Worm (Caenorhabditis elegans) whole organism, L3 larva: ENCODE results near the gene str-37.
A peak's percentile ranks its signal among the peaks of the same experiment; 100 is the strongest.

Experiments
- R02D3.7 ChIP-seq: fragments of 150-350 bp; optimal IDR thresholded peaks from 2 replicates; lab custom pipeline; 2014; ENCODE audit warnings: missing biosample characterization, missing genetic modification characterization
- ZK546.5 ChIP-seq: sonication (generic microtip); optimal IDR thresholded peaks from 2 replicates; lab custom pipeline; 2017; ENCODE audit warnings: missing biosample characterization, missing genetic modification characterization
- ceh-28 ChIP-seq: fragments of 150-350 bp; optimal IDR thresholded peaks from 2 replicates; lab custom pipeline; 2014; ENCODE audit warnings: missing biosample characterization, missing genetic modification reagents, missing genetic modification characterization
- ceh-82 ChIP-seq: fragments of 150-350 bp; optimal IDR thresholded peaks from 2 replicates; lab custom pipeline; 2014; ENCODE audit warnings: missing biosample characterization, missing genetic modification characterization
- ceh-9 ChIP-seq: sonication (generic microtip); optimal IDR thresholded peaks from 2 replicates; lab custom pipeline; 2018; ENCODE audit warnings: missing biosample characterization, missing genetic modification characterization
- daf-12 ChIP-seq: fragments of 150-350 bp; optimal IDR thresholded peaks from 2 replicates; lab custom pipeline; 2014; ENCODE audit warnings: missing biosample characterization, missing genetic modification reagents, missing genetic modification characterization
- egl-5 ChIP-seq: fragments of 150-350 bp; optimal IDR thresholded peaks from 2 replicates; lab custom pipeline; 2017; ENCODE audit warnings: missing biosample characterization, missing genetic modification reagents, missing genetic modification characterization, inconsistent platforms
- elt-2 ChIP-seq: sonication (generic microtip); optimal IDR thresholded peaks from 2 replicates; lab custom pipeline; 2016; ENCODE audit warnings: missing genetic modification reagents, mild to moderate bottlenecking, missing genetic modification characterization, missing compliant biosample characterization
- eor-1 ChIP-seq, 2 experiments: fragments of 150-350 bp; optimal IDR thresholded peaks; 2 replicates each; lab custom pipeline; 2014 to 2018; ENCODE audit warnings: missing biosample characterization in 2 of 2, missing genetic modification characterization in 2 of 2
- fkh-10 ChIP-seq: sonication (generic microtip); optimal IDR thresholded peaks from 2 replicates; lab custom pipeline; 2017; ENCODE audit warnings: missing biosample characterization, missing genetic modification reagents, missing genetic modification characterization
- fkh-2 ChIP-seq: fragments of 150-350 bp; optimal IDR thresholded peaks from 2 replicates; lab custom pipeline; 2014; ENCODE audit warnings: missing biosample characterization, missing genetic modification reagents, missing genetic modification characterization
- fos-1 ChIP-seq: fragments of 150-350 bp; optimal IDR thresholded peaks from 2 replicates; lab custom pipeline; 2014; ENCODE audit warnings: missing biosample characterization, missing genetic modification characterization
- jun-1 ChIP-seq: fragments of 150-350 bp; optimal IDR thresholded peaks from 2 replicates; lab custom pipeline; 2014; ENCODE audit warnings: missing biosample characterization, missing genetic modification reagents, missing genetic modification characterization
- lin-15B ChIP-seq: fragments of 150-350 bp; optimal IDR thresholded peaks from 2 replicates; lab custom pipeline; 2014; ENCODE audit warnings: missing biosample characterization, missing genetic modification characterization
- lin-39 ChIP-seq: fragments of 150-350 bp; optimal IDR thresholded peaks from 2 replicates; lab custom pipeline; 2018; ENCODE audit warnings: missing biosample characterization, missing genetic modification reagents, missing genetic modification characterization
- lsy-12 ChIP-seq: sonication (generic microtip); optimal IDR thresholded peaks from 2 replicates; lab custom pipeline; 2016; ENCODE audit warnings: mild to moderate bottlenecking, missing genetic modification characterization, missing compliant biosample characterization
- mdl-1 ChIP-seq: fragments of 150-350 bp; optimal IDR thresholded peaks from 2 replicates; lab custom pipeline; 2014; ENCODE audit warnings: missing biosample characterization, missing genetic modification characterization
- mml-1 ChIP-seq: fragments of 150-350 bp; sonication (generic microtip); optimal IDR thresholded peaks from 3 replicates; lab custom pipeline; 2014; ENCODE audit warnings: missing biosample characterization, missing genetic modification characterization
- nfya-1 ChIP-seq: sonication (generic microtip); optimal IDR thresholded peaks from 2 replicates; lab custom pipeline; 2017; ENCODE audit warnings: missing genetic modification characterization, mild to moderate bottlenecking, missing compliant biosample characterization, antibody characterized with exemption, moderate library complexity; ENCODE audit not compliant: insufficient read depth
- nhr-11 ChIP-seq: fragments of 150-350 bp; optimal IDR thresholded peaks from 2 replicates; lab custom pipeline; 2014; ENCODE audit warnings: missing biosample characterization, missing genetic modification characterization
- nhr-12 ChIP-seq: fragments of 150-350 bp; optimal IDR thresholded peaks from 2 replicates; lab custom pipeline; 2014; ENCODE audit warnings: missing biosample characterization, missing genetic modification characterization
- nhr-25 ChIP-seq: sonication (generic microtip); optimal IDR thresholded peaks from 2 replicates; lab custom pipeline; 2017; ENCODE audit warnings: missing biosample characterization, missing genetic modification characterization
- nhr-43 ChIP-seq: sonication (generic microtip); optimal IDR thresholded peaks from 2 replicates; lab custom pipeline; 2016; ENCODE audit warnings: mild to moderate bottlenecking, missing genetic modification characterization, missing compliant biosample characterization; ENCODE audit not compliant: poor library complexity, severe bottlenecking
- nhr-67 ChIP-seq: fragments of 150-350 bp; optimal IDR thresholded peaks from 2 replicates; lab custom pipeline; 2014; ENCODE audit warnings: missing biosample characterization, missing genetic modification characterization
- nhr-76 ChIP-seq: fragments of 150-350 bp; sonication (generic microtip); optimal IDR thresholded peaks from 5 replicates; lab custom pipeline; 2014; ENCODE audit warnings: missing biosample characterization, missing genetic modification characterization
- nhr-77 ChIP-seq: fragments of 150-350 bp; optimal IDR thresholded peaks from 2 replicates; lab custom pipeline; 2014; ENCODE audit warnings: missing biosample characterization, missing genetic modification characterization
- pha-4 ChIP-seq: fragments of 150-350 bp; optimal IDR thresholded peaks from 2 replicates; lab custom pipeline; 2014; ENCODE audit warnings: missing biosample characterization, missing genetic modification reagents, missing genetic modification characterization
- pqm-1 ChIP-seq: fragments of 150-350 bp; optimal IDR thresholded peaks from 2 replicates; lab custom pipeline; 2017; ENCODE audit warnings: missing biosample characterization, missing genetic modification characterization, inconsistent platforms
- sea-2 ChIP-seq: fragments of 150-350 bp; sonication (generic microtip); optimal IDR thresholded peaks from 4 replicates; lab custom pipeline; 2014; ENCODE audit warnings: missing biosample characterization, missing genetic modification reagents, missing genetic modification characterization
- skn-1 ChIP-seq: fragments of 150-350 bp; optimal IDR thresholded peaks from 2 replicates; lab custom pipeline; 2014; ENCODE audit warnings: missing biosample characterization, missing genetic modification characterization
- snpc-4 ChIP-seq: fragments of 150-350 bp; optimal IDR thresholded peaks from 2 replicates; lab custom pipeline; 2014; ENCODE audit warnings: missing biosample characterization, missing genetic modification characterization
- unc-62 ChIP-seq: fragments of 150-350 bp; sonication (generic microtip); optimal IDR thresholded peaks from 4 replicates; lab custom pipeline; 2014; ENCODE audit warnings: missing biosample characterization, missing genetic modification reagents, missing genetic modification characterization
- ztf-11 ChIP-seq: fragments of 150-350 bp; optimal IDR thresholded peaks from 2 replicates; lab custom pipeline; 2014; ENCODE audit warnings: missing biosample characterization, missing genetic modification characterization
- ztf-4 ChIP-seq: fragments of 150-350 bp; optimal IDR thresholded peaks from 2 replicates; lab custom pipeline; 2014; ENCODE audit warnings: missing biosample characterization, missing genetic modification characterization

str-37 gene

DNA sequence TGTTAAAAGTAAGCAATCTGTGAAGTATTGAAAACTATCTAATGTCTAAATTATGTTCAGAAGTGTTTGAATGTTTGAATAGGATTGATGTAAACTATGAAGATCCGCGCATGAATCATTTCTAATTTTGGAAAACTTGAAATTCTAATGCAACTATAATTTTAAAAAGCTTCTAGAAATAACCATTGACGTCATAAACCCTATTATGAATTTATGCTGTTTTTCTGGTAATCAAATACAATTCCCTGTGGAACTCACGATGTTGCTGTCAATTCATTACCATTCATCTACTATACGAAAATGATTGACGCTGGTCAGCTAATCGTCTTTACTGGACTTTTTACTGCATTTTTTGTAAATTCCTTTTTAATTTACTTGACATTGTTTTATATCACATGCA is at the start of gene str-37:
Gene str-37 (plus strand): TSS at position 301 of the 400 bp plus-strand sequence.
- TF ChIP-seq snpc-4 (tag; lab: Kevin White, UChicago) (no peak), nhr-67 (no peak), ztf-11 (tag; lab: Kevin White, UChicago) (no peak), unc-62 (GFP tag; lab: Kevin White, UChicago) (no peak), daf-12 (tag; lab: Kevin White, UChicago) (no peak), mml-1 (tag; lab: Kevin White, UChicago) (no peak), ZK546.5 (tag; lab: Kevin White, UChicago) (no peak)

DNA sequence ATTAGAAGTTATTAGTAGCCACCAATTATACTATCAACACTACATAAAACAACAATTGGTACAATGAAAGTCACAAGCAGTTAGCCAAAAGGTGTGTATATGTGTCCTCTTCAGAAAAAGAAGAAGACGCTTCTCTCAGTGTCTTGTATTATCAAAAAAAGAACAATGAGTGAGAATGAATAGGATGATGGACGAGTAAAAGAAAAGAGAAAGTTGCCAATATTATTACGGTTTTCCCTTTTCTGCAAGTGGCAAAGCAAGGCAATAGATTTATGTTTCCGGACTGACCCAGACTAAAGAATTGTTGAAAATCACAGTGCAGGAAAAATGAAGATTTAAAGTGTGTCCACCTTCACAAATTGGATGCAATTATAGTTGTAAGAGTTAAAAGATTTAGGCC is 47.2 kb upstream of the str-37 start:
- TF ChIP-seq lin-39 (tag; lab: Kevin White, UChicago) (no peak), ztf-4 (tag; lab: Kevin White, UChicago) (no peak), mml-1 (tag; lab: Kevin White, UChicago) (no peak), pqm-1 (tag; lab: Kevin White, UChicago) (no peak), sea-2 (no peak), R02D3.7 (no peak), lin-15B (tag; lab: Kevin White, UChicago) (no peak), fkh-10 (GFP tag; lab: Kevin White, UChicago) (no peak), fkh-2 (no peak), egl-5 (tag; lab: Kevin White, UChicago) (no peak), pha-4 (tag; lab: Kevin White, UChicago) (no peak)

DNA sequence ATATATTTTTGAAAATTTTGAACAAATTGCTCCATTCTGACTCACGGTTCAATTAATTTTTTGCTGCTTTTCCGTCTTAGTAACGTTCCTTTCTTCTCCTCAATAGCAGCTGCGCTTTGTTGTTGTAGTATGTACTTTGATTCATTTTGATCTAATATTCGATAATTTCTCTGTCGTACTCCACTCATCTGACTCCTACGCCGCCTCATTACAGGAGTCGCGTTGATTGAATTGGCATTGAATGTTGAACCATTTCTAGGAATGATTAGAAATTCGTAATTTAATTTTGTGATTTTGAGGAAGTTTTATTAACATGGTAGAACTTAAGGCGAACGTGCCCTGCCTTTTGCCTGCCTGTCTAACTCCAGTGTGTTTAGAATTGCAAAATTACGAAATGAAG is 44.6 kb upstream of the str-37 start:
- TF ChIP-seq mdl-1 (tag; lab: Kevin White, UChicago): no peak
- TF ChIP-seq jun-1 (tag; lab: Kevin White, UChicago): no peak

DNA sequence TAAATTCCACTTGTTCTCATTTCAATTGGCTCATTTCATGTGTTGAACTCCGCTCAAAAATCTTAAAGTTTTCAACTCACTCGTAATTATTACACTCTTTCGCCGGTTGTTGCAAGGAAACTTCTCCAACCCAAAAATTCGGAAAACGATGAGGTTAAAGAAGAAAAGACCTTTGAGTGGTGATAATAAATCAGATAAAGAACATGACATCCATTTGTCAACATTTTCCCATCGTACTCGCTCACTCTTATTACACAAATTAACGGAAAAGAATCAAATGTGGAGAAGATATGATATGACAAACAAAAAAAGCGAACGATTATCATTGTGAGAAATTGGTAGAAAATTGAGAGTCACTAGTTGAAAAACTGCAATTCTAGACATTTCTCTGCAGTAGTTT is 42.3 kb upstream of the str-37 start:
- TF ChIP-seq ceh-28 (tag; lab: Kevin White, UChicago) (no peak), ceh-9 (no peak), nhr-76 (tag; lab: Kevin White, UChicago) (no peak), nfya-1 (tag; lab: Kevin White, UChicago) (no peak), mdl-1 (tag; lab: Kevin White, UChicago) (no peak), elt-2 (tag; lab: Kevin White, UChicago) (no peak), nhr-25 (peak; percentile 21)

DNA sequence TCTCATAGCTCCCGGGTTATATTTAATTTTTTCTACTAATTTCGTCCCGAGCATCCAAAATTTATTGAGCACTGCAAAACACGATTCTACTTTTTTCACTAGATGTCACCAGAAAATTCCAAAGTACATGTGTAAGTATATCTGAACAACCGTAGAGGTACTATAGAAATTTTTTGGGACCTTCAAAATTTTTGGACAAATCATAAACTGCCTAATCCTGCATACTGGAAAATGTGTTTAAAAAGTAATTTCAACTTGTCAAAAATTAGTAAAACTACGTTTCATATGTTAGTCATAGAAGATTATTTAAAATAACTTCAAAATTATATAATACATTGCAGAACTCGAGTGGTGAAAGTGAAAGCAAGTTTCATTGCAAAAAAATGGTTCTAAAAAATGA is 41.0 kb upstream of the str-37 start:
- TF ChIP-seq nhr-77 (tag; lab: Kevin White, UChicago): no peak

DNA sequence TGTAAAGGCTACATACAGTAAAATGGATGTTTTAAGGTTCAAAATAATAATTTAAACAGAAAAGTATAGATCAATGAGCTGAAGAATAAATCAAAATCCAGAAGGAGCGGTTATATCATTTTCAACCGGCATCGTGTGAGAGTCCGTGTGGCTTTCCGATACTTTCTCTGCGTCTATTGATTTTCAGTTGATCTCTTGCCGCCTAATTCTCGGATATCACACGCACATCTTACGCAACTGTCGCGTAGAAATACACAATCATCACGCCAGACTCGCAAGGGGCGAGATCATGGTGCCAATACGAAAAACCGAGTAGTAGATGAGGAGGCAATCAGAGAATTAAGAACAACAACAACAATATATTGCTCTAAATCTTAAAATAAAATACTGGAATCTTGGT is 38.7 kb upstream of the str-37 start:
- TF ChIP-seq pha-4 (tag; lab: Kevin White, UChicago) (no peak), unc-62 (GFP tag; lab: Kevin White, UChicago) (no peak), fkh-10 (GFP tag; lab: Kevin White, UChicago) (no peak), nhr-67 (no peak), skn-1 (tag; lab: Kevin White, UChicago) (no peak), fkh-2 (no peak), lsy-12 (tag; lab: Kevin White, UChicago) (no peak), daf-12 (tag; lab: Kevin White, UChicago) (no peak), ceh-82 (tag; lab: Kevin White, UChicago) (no peak), nhr-76 (tag; lab: Kevin White, UChicago) (no peak), egl-5 (tag; lab: Kevin White, UChicago) (no peak)

DNA sequence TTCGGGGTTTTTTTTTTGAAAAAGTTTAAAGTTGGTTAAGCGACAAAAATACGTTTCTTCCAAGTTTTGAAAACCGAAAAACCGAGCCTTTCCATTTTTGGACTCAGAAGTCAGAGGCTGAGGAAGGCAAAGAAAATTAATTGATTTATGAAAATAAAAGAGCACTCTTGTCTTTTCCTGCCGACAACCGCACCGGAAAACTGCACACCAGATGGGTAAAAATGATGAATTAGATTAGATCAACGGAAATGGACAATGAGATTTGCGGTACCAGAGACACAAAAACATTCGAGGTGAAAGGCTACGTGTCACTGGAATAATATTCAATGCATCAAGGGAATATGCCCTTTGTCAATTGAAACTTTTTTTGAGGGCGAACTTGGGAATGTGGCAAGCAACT is 33.1 kb upstream of the str-37 start:
- TF ChIP-seq nhr-43 (tag; lab: Kevin White, UChicago) (no peak), pqm-1 (tag; lab: Kevin White, UChicago) (no peak), ceh-82 (tag; lab: Kevin White, UChicago) (no peak), nhr-12 (no peak), ceh-28 (tag; lab: Kevin White, UChicago) (no peak), fos-1 (tag; lab: Kevin White, UChicago) (no peak), R02D3.7 (no peak), nhr-76 (tag; lab: Kevin White, UChicago) (no peak), daf-12 (tag; lab: Kevin White, UChicago) (no peak), ZK546.5 (tag; lab: Kevin White, UChicago) (no peak), nhr-11 (tag; lab: Kevin White, UChicago) (no peak), sea-2 (no peak), eor-1 (tag; optimal IDR thresholded peaks at IDR 0.05; lab: Kevin White, UChicago) (no peak), egl-5 (tag; lab: Kevin White, UChicago) (no peak)
